Fruit fly (Drosophila melanogaster) whole organism, embryonic: ENCODE data around the gene ZIPIC.

Source experiments
- Atf6 ChIP-seq: fragments of 200-800 bp; sonication (Bioruptor generic); IDR thresholded peaks from 2 replicates; pipeline ENCODE4 v1.3.6; 2022; ENCODE audit warnings: missing biosample characterization, missing genetic modification characterization
- CG10267 ChIP-seq: fragments of 200-800 bp; sonication (Bioruptor generic); optimal IDR thresholded peaks from 2 replicates; lab custom pipeline; 2018; ENCODE audit warnings: missing biosample characterization, mild to moderate bottlenecking, missing genetic modification characterization, moderate library complexity
- CG12299 ChIP-seq: fragments of 200-800 bp; sonication (Bioruptor generic); optimal IDR thresholded peaks from 2 replicates; lab custom pipeline; 2018; ENCODE audit warnings: missing biosample characterization, mild to moderate bottlenecking, missing genetic modification characterization
- CG13296 ChIP-seq: fragments of 200-800 bp; sonication (Bioruptor generic); optimal IDR thresholded peaks from 3 replicates; lab custom pipeline; 2018; ENCODE audit warnings: missing biosample characterization, mild to moderate bottlenecking, missing genetic modification characterization
- CG13424 ChIP-seq: fragments of 200-800 bp; sonication (Bioruptor generic); optimal IDR thresholded peaks from 2 replicates; lab custom pipeline; 2019; ENCODE audit warnings: missing biosample characterization, mild to moderate bottlenecking, missing genetic modification characterization, moderate library complexity
- CG17568 ChIP-seq: fragments of 200-800 bp; sonication (Bioruptor generic); optimal IDR thresholded peaks from 2 replicates; lab custom pipeline; 2018; ENCODE audit warnings: missing biosample characterization, mild to moderate bottlenecking, missing genetic modification characterization, moderate library complexity
- CG17829 ChIP-seq: fragments of 200-800 bp; optimal IDR thresholded peaks from 2 replicates; lab custom pipeline; 2019; ENCODE audit warnings: missing biosample characterization, mild to moderate bottlenecking, missing genetic modification characterization, moderate library complexity
- CG2120 ChIP-seq: fragments of 200-800 bp; sonication (Bioruptor generic); optimal IDR thresholded peaks from 3 replicates; lab custom pipeline; 2016; ENCODE audit warnings: missing biosample characterization, missing genetic modification characterization
- CG3847 ChIP-seq: fragments of 200-800 bp; sonication (Bioruptor generic); IDR thresholded peaks from 2 replicates; pipeline ENCODE4 v1.3.6; 2022; ENCODE audit warnings: missing biosample characterization, missing genetic modification characterization
- CG4360 ChIP-seq: fragments of 200-800 bp; sonication (Bioruptor generic); IDR thresholded peaks from 2 replicates; pipeline ENCODE4 v1.3.6; 2022; ENCODE audit warnings: missing biosample characterization, missing genetic modification characterization
- CG4404 ChIP-seq: fragments of 200-800 bp; sonication (Bioruptor generic); IDR thresholded peaks from 2 replicates; pipeline ENCODE4 v1.3.6; 2022; ENCODE audit warnings: missing biosample characterization, missing genetic modification characterization
- CG4707 ChIP-seq: fragments of 200-800 bp; sonication (Bioruptor generic); optimal IDR thresholded peaks from 2 replicates; lab custom pipeline; 2018; ENCODE audit warnings: missing biosample characterization, mild to moderate bottlenecking, missing genetic modification characterization, moderate library complexity
- CG4820 ChIP-seq: fragments of 200-800 bp; sonication (Bioruptor generic); optimal IDR thresholded peaks from 3 replicates; lab custom pipeline; 2016; ENCODE audit warnings: missing biosample characterization, missing genetic modification characterization
- CG6683 ChIP-seq: fragments of 200-800 bp; sonication (Bioruptor generic); optimal IDR thresholded peaks from 2 replicates; lab custom pipeline; 2017; ENCODE audit warnings: missing biosample characterization, mild to moderate bottlenecking, missing genetic modification characterization, missing genetic modification reagents
- CG6765 ChIP-seq: fragments of 200-800 bp; sonication (Bioruptor generic); optimal IDR thresholded peaks from 3 replicates; lab custom pipeline; 2017; ENCODE audit warnings: missing biosample characterization, mild to moderate bottlenecking, missing genetic modification characterization
- CG7357 ChIP-seq: fragments of 200-800 bp; sonication (Bioruptor generic); IDR thresholded peaks from 3 replicates; pipeline ENCODE4 v1.3.6; 2022; ENCODE audit warnings: missing biosample characterization, missing genetic modification characterization
- CG7963 ChIP-seq: fragments of 200-800 bp; sonication (Bioruptor generic); IDR thresholded peaks from 3 replicates; pipeline ENCODE4 v1.3.6; 2022; ENCODE audit warnings: missing biosample characterization, missing genetic modification characterization; ENCODE audit not compliant: partially characterized antibody
- CG8359 ChIP-seq: fragments of 200-800 bp; sonication (Bioruptor generic); optimal IDR thresholded peaks from 2 replicates; lab custom pipeline; 2017; ENCODE audit warnings: missing biosample characterization, mild to moderate bottlenecking, missing genetic modification characterization, borderline replicate concordance
- CG9876 ChIP-seq: fragments of 200-800 bp; sonication (Bioruptor generic); optimal IDR thresholded peaks from 2 replicates; lab custom pipeline; 2016; ENCODE audit warnings: missing biosample characterization, missing genetic modification characterization
- CoRest ChIP-seq: fragments of 200-800 bp; sonication (Bioruptor generic); optimal IDR thresholded peaks from 3 replicates; lab custom pipeline; 2018; ENCODE audit warnings: missing biosample characterization, mild to moderate bottlenecking, missing genetic modification characterization, moderate library complexity
- Deaf1 ChIP-seq: fragments of 200-800 bp; optimal IDR thresholded peaks from 3 replicates; lab custom pipeline; 2019; ENCODE audit warnings: missing biosample characterization, mild to moderate bottlenecking, missing genetic modification characterization, moderate library complexity
- Doc3 ChIP-seq: fragments of 200-800 bp; sonication (Bioruptor generic); IDR thresholded peaks from 3 replicates; pipeline ENCODE4 v1.3.6; 2022; ENCODE audit warnings: missing biosample characterization, missing genetic modification characterization; ENCODE audit not compliant: partially characterized antibody
- Ets65A ChIP-seq: fragments of 200-800 bp; sonication (Bioruptor generic); peaks from one replicate; lab custom pipeline; 2016; ENCODE audit warnings: missing biosample characterization, missing genetic modification characterization
- H2.0 ChIP-seq: fragments of 200-800 bp; sonication (Bioruptor generic); IDR thresholded peaks from 2 replicates; pipeline ENCODE4 v1.3.6; 2022; ENCODE audit warnings: missing biosample characterization, missing genetic modification characterization
- HLH4C ChIP-seq: fragments of 200-800 bp; sonication (Bioruptor generic); IDR thresholded peaks from 3 replicates; pipeline ENCODE4 v1.3.6; 2022; ENCODE audit warnings: missing biosample characterization, missing genetic modification characterization; ENCODE audit not compliant: partially characterized antibody
- Oli ChIP-seq: fragments of 200-800 bp; sonication (Bioruptor generic); optimal IDR thresholded peaks from 2 replicates; lab custom pipeline; 2018; ENCODE audit warnings: missing biosample characterization, mild to moderate bottlenecking, missing genetic modification characterization, moderate library complexity
- Pdp1 ChIP-seq, 2 experiments: fragments of 200-800 bp; sonication (Bioruptor generic); optimal IDR thresholded peaks; 3 replicates each; lab custom pipeline; 2016; ENCODE audit warnings: missing biosample characterization in 2 of 2, missing genetic modification characterization in 2 of 2, mild to moderate bottlenecking in 1 of 2, moderate library complexity in 1 of 2
- Stat92E ChIP-seq, 3 experiments: fragments of >200 bp in 2 of 3; fragments of 200-800 bp in 1 of 3; sonication (Bioruptor generic) in 1 of 3; optimal IDR thresholded peaks; 2 replicates each; lab custom pipeline; 2017 to 2019; ENCODE audit warnings: missing biosample characterization in 3 of 3, missing genetic modification characterization in 3 of 3, mild to moderate bottlenecking in 1 of 3, moderate library complexity in 1 of 3
- YL-1 ChIP-seq: fragments of 200-800 bp; sonication (Bioruptor generic); optimal IDR thresholded peaks from 3 replicates; lab custom pipeline; 2017; ENCODE audit warnings: missing biosample characterization, mild to moderate bottlenecking, missing genetic modification characterization
- ab ChIP-seq: fragments of 200-800 bp; sonication (Bioruptor generic); optimal IDR thresholded peaks from 2 replicates; lab custom pipeline; 2016; ENCODE audit warnings: missing biosample characterization, missing genetic modification characterization
- ato ChIP-seq: fragments of 200-800 bp; sonication (Bioruptor generic); IDR thresholded peaks from 2 replicates; pipeline ENCODE4 v1.3.6; 2022; ENCODE audit warnings: missing biosample characterization, missing genetic modification characterization; ENCODE audit not compliant: partially characterized antibody
- az2 ChIP-seq: fragments of 200-800 bp; sonication (Bioruptor generic); optimal IDR thresholded peaks from 3 replicates; lab custom pipeline; 2016; ENCODE audit warnings: missing biosample characterization, missing genetic modification characterization
- dan ChIP-seq: fragments of 200-800 bp; sonication (Bioruptor generic); IDR thresholded peaks from 2 replicates; pipeline ENCODE4 v1.3.6; 2022; ENCODE audit warnings: missing biosample characterization, missing genetic modification characterization
- en ChIP-seq: fragments of 200-800 bp; sonication (Bioruptor generic); optimal IDR thresholded peaks from 2 replicates; lab custom pipeline; 2016; ENCODE audit warnings: missing biosample characterization, missing genetic modification characterization
- fd3F ChIP-seq: fragments of 200-800 bp; sonication (Bioruptor generic); optimal IDR thresholded peaks from 2 replicates; lab custom pipeline; 2018; ENCODE audit warnings: missing biosample characterization, mild to moderate bottlenecking, missing genetic modification characterization, moderate library complexity
- gt ChIP-seq: fragments of 200-800 bp; sonication (Bioruptor generic); IDR thresholded peaks from 2 replicates; pipeline ENCODE4 v1.3.6; 2022; ENCODE audit warnings: missing biosample characterization, missing genetic modification characterization
- her ChIP-seq: fragments of 200-800 bp; sonication (Bioruptor generic); optimal IDR thresholded peaks from 2 replicates; lab custom pipeline; 2016; ENCODE audit warnings: missing biosample characterization, missing genetic modification characterization
- jigr1 ChIP-seq: fragments of 200-800 bp; sonication (Bioruptor generic); IDR thresholded peaks from 3 replicates; pipeline ENCODE4 v1.3.6; 2022; ENCODE audit warnings: missing biosample characterization, missing genetic modification characterization
- jing ChIP-seq: fragments of 200-800 bp; sonication (Bioruptor generic); optimal IDR thresholded peaks from 2 replicates; lab custom pipeline; 2018; ENCODE audit warnings: missing biosample characterization, mild to moderate bottlenecking, missing genetic modification characterization
- knrl ChIP-seq: fragments of 200-800 bp; sonication (Bioruptor generic); IDR thresholded peaks from 3 replicates; pipeline ENCODE4 v1.3.6; 2022; ENCODE audit warnings: missing biosample characterization, missing genetic modification characterization; ENCODE audit not compliant: partially characterized antibody
- nerfin-2 ChIP-seq: fragments of 200-800 bp; sonication (Bioruptor generic); IDR thresholded peaks from 2 replicates; pipeline ENCODE4 v1.3.6; 2022; ENCODE audit warnings: missing biosample characterization, missing genetic modification characterization; ENCODE audit not compliant: partially characterized antibody
- psq ChIP-seq: fragments of 200-800 bp; sonication (Bioruptor generic); optimal IDR thresholded peaks from 2 replicates; lab custom pipeline; 2017; ENCODE audit warnings: missing biosample characterization, missing genetic modification characterization
- rib ChIP-seq: fragments of 200-800 bp; sonication (Bioruptor generic); IDR thresholded peaks from 2 replicates; pipeline ENCODE4 v1.3.6; 2022; ENCODE audit warnings: missing biosample characterization, missing genetic modification characterization
- sisA ChIP-seq: fragments of 200-800 bp; sonication (Bioruptor generic); IDR thresholded peaks from 2 replicates; pipeline ENCODE4 v1.3.6; 2022; ENCODE audit warnings: missing biosample characterization, missing genetic modification characterization
- tap ChIP-seq: fragments of 200-800 bp; optimal IDR thresholded peaks from 3 replicates; lab custom pipeline; 2019; ENCODE audit warnings: missing biosample characterization, mild to moderate bottlenecking, missing genetic modification characterization, moderate library complexity
- vnd ChIP-seq: fragments of 200-800 bp; sonication (Bioruptor generic); IDR thresholded peaks from 3 replicates; pipeline ENCODE4 v1.3.6; 2022; ENCODE audit warnings: missing biosample characterization, missing genetic modification characterization; ENCODE audit not compliant: partially characterized antibody
- zf30C ChIP-seq: fragments of 200-800 bp; sonication (Bioruptor generic); optimal IDR thresholded peaks from 3 replicates; lab custom pipeline; 2018; ENCODE audit warnings: missing biosample characterization, mild to moderate bottlenecking, missing genetic modification characterization

Gene ZIPIC

dm6 chr3R:30021559-30022451, 14.9 kb downstream of the ZIPIC start, which contains the start of gene Mgat2:
Gene Mgat2, minus strand, starts transcription at chr3R:30022221.
- TF ChIP-seq CG7357 (GFP tag; lab: Robert Waterston, UW) (no peak), YL-1 (peak; percentile 65), CG17568 (GFP tag; lab: Kevin White, UChicago) (no peak), tap (tag; lab: Kevin White, UChicago) (peak; percentile 65), Oli (tag; lab: Kevin White, UChicago) (no peak), en (GFP tag; lab: Kevin White, UChicago) (no peak), CG4820 (GFP tag; lab: Kevin White, UChicago) (no peak), dan (GFP tag; lab: Robert Waterston, UW) (no peak), CG2120 (GFP tag; lab: Kevin White, UChicago) (no peak), psq (GFP tag; lab: Kevin White, UChicago) (no peak), H2.0 (GFP tag; lab: Robert Waterston, UW) (no peak), nerfin-2 (peak; percentile 72), CG4707 (GFP tag; lab: Kevin White, UChicago) (peak; percentile 62), HLH4C (GFP tag; lab: Robert Waterston, UW) (peak; percentile 80), ato (GFP tag; lab: Robert Waterston, UW) (peak; percentile 64; the same call in 1 of the 2 replicates), CG9876 (GFP tag; lab: Kevin White, UChicago) (no peak), Stat92E (GFP tag; optimal IDR thresholded peaks at IDR 0.05; lab: Kevin White, UChicago) (peak in 1 of 3 experiments; percentile 88), Pdp1 (GFP tag; optimal IDR thresholded peaks at IDR 0.05; lab: Kevin White, UChicago) (peak in 1 of 2 experiments; percentile 18), her (GFP tag; lab: Kevin White, UChicago) (peak; percentile 75), rib (peak; percentile 62; the same call in 1 of the 2 replicates), Ets65A (GFP tag; lab: Kevin White, UChicago) (peak; percentile 87), CG13296 (peak; percentile 41), CG3847 (no peak), jigr1 (GFP tag; lab: Robert Waterston, UW) (no peak), CG4404 (GFP tag; lab: Robert Waterston, UW) (no peak), CG10267 (tag; lab: Kevin White, UChicago) (peak; percentile 44), CG6765 (GFP tag; lab: Kevin White, UChicago) (peak; percentile 28), CG13424 (tag; lab: Kevin White, UChicago) (peak; percentile 27), ab (GFP tag; lab: Kevin White, UChicago) (no peak), vnd (GFP tag; lab: Robert Waterston, UW) (peak; percentile 77), CG8359 (GFP tag; lab: Kevin White, UChicago) (no peak), sisA (GFP tag; lab: Robert Waterston, UW) (no peak), Doc3 (GFP tag; lab: Robert Waterston, UW) (peak; percentile 94), Atf6 (peak; percentile 55; the same call in 1 of the 2 replicates), CG7963 (peak; percentile 82), gt (GFP tag; lab: Robert Waterston, UW) (peak; percentile 33; the same call in 1 of the 2 replicates), CoRest (tag; lab: Kevin White, UChicago) (no peak), knrl (GFP tag; lab: Robert Waterston, UW) (peak; percentile 81; the same call in 2 of the 3 replicates), CG6683 (peak; percentile 10), jing (GFP tag; lab: Kevin White, UChicago) (no peak), Deaf1 (tag; lab: Kevin White, UChicago) (peak; percentile 81), fd3F (GFP tag; lab: Kevin White, UChicago) (no peak), CG12299 (tag; lab: Kevin White, UChicago) (no peak), az2 (GFP tag; lab: Kevin White, UChicago) (no peak), zf30C (GFP tag; lab: Kevin White, UChicago) (no peak), CG4360 (GFP tag; lab: Robert Waterston, UW) (peak; percentile 92), CG17829 (tag; lab: Kevin White, UChicago) (peak; percentile 71)
